Worm (Caenorhabditis elegans): ENCODE data around the gene F40G12.5.

F40G12.5 gene

DNA sequence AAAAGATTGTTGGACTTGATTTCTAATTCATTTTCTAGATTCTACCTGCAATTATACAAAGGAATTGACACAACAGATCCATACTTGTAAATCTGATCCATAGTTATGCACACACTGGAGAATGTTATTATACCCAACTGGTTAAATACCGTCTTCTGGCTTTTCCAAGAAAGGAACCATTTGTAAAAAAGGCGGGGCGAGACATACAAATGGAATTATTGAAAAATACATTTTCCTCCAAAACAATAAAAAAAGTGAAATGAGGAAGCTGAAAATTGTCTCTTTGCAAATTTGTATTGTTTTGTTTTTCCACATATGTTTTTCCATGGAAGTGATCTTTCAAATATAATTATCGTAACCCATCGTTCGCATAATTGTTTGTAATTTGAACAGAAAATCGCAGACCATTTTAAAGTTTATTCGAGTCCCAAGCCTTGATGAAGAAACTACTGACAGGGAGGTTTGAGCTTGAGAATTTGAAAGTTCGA, 11.6 kb upstream of the F40G12.5 start, which contains the start of the genes srt-74 and F40G12.9:
Gene srt-74, minus strand, starts transcription at position 101 of the 488 bp plus-strand sequence.
Gene F40G12.9, plus strand, starts transcription at position 438 of the 488 bp plus-strand sequence.
- TF ChIP-seq C06A6.2 (GFP tag; conservative IDR thresholded peaks at IDR 0.05) (no peak), unc-130 (GFP tag; optimal IDR thresholded peaks at IDR 0.05) (no peak), B0336.3 (GFP tag; IDR thresholded peaks at IDR 0.05) (no peak), nhr-80 (tag; optimal IDR thresholded peaks at IDR 0.05) (no peak), repo-1 (tag; optimal IDR thresholded peaks at IDR 0.05) (no peak), lin-40 (tag; optimal IDR thresholded peaks at IDR 0.05) (no peak), B0261.1 (tag; optimal IDR thresholded peaks at IDR 0.05) (no peak), mcd-1 (GFP tag; IDR thresholded peaks at IDR 0.05) (no peak), cebp-2 (GFP tag; IDR thresholded peaks at IDR 0.05) (no peak), somi-1 (GFP tag; optimal IDR thresholded peaks at IDR 0.05) (no peak)

DNA sequence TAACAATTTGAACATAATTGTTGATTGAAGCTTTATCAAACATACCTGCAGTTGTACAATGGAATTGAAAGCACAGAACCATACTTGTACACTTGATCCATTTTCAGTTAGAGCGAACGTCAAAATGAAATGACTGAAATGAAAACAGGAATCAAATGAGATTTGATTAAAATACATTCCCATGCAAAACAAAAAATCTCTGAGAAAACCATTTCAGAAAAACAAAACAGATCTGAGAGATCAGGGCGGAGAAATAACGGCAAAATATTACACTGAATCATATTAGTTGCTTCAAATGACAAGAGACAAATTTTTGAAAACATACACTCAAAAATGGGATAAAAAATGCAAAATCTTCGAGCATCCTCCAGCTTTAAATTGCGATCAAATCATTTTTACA, 9.1 kb upstream of the F40G12.5 start, which contains the start of gene srt-33:
Gene srt-33, minus strand, starts transcription at position 101 of the 400 bp plus-strand sequence.
- TF ChIP-seq lag-1 (GFP tag; IDR thresholded peaks at IDR 0.05) (no peak), pha-4 (tag; optimal IDR thresholded peaks at IDR 0.05) (no peak), sptf-2 (GFP tag; optimal IDR thresholded peaks at IDR 0.05) (no peak), nfya-1 (tag; optimal IDR thresholded peaks at IDR 0.05; ENCODE audit: borderline replicate concordance, insufficient read depth) (no peak), F23B12.7 (tag; optimal IDR thresholded peaks at IDR 0.05; ENCODE audit: insufficient read depth) (no peak), nhr-27 (tag; optimal IDR thresholded peaks at IDR 0.05) (no peak), lsy-27 (tag; optimal IDR thresholded peaks at IDR 0.05; ENCODE audit: borderline replicate concordance, insufficient read depth) (no peak), F52B5.7 (tag; optimal IDR thresholded peaks at IDR 0.05) (no peak), T07F8.4 (tag; optimal IDR thresholded peaks at IDR 0.05) (no peak), F49E8.2 (tag; optimal IDR thresholded peaks at IDR 0.05; ENCODE audit: insufficient read depth) (no peak), lin-54 (GFP tag; optimal IDR thresholded peaks at IDR 0.05) (no peak), somi-1 (GFP tag; optimal IDR thresholded peaks at IDR 0.05) (no peak), B0035.1 (tag; optimal IDR thresholded peaks at IDR 0.05) (no peak), ceh-100 (GFP tag; IDR thresholded peaks at IDR 0.05) (no peak), madf-10 (tag; optimal IDR thresholded peaks at IDR 0.05) (no peak), dox-1 (GFP tag; IDR thresholded peaks at IDR 0.05) (no peak), mel-28 (tag; optimal IDR thresholded peaks at IDR 0.05; ENCODE audit: borderline replicate concordance) (no peak), F57A8.1 (GFP tag; optimal IDR thresholded peaks at IDR 0.05) (no peak)

DNA sequence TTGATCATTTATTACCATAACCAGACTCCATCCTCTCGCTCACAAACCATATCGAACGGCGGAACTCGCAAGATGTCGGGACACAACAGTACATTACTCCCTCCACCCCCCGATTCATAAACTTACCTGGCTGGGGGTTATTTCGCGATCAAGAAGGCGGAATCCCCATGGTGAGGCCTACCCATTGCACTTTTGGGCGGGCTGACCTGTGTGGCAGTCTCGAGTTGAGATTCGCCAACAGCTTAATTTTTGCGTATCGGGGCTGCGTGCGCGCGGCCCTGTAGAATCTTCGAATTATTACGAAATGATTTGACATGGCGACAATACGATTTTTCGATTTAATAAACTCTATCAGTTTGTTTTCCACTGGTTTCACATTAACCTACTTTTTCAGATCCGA, 6.8 kb upstream of the F40G12.5 start:
- TF ChIP-seq hsf-1 (GFP tag; IDR thresholded peaks at IDR 0.05) (0 out of 2 replicates have a peak, but pooled peaks have one; percentile 23), lsl-1 (GFP tag; optimal IDR thresholded peaks at IDR 0.05) (peak; percentile 19), madf-6 (GFP tag; IDR thresholded peaks at IDR 0.05) (peak; percentile 55), mcd-1 (GFP tag; IDR thresholded peaks at IDR 0.05) (peak; percentile 52), lin-26 (GFP tag; IDR thresholded peaks at IDR 0.05) (peak; percentile 53; the same call in 1 of the 2 replicates), snpc-1.3 (tag; optimal IDR thresholded peaks at IDR 0.05; ENCODE audit: insufficient read depth) (peak; percentile 43), D2030.7 (GFP tag; IDR thresholded peaks at IDR 0.05) (peak; percentile 48), attf-6 (GFP tag; IDR thresholded peaks at IDR 0.05) (peak; percentile 87; the same call in 1 of the 2 replicates), snpc-4 (GFP tag; optimal IDR thresholded peaks at IDR 0.05) (peak; percentile 78), snpc-4 (tag; optimal IDR thresholded peaks at IDR 0.05) (peak; percentile 68 to 93 (median 85)), F33H1.4 (GFP tag; IDR thresholded peaks at IDR 0.05) (peak; percentile 25; the same call in 1 of the 2 replicates), B0019.2 (GFP tag; conservative IDR thresholded peaks at IDR 0.05) (0 out of 2 replicates have a peak, but pooled peaks have one; percentile 19), tbp1 (GFP tag; optimal IDR thresholded peaks at IDR 0.05) (peak; percentile 51), him-1 (tag; optimal IDR thresholded peaks at IDR 0.05) (peak; percentile 87), snpc-1.1 (tag; optimal IDR thresholded peaks at IDR 0.05; ENCODE audit: insufficient read depth) (peak; percentile 90)

Data from whole organism, young adult.